Worm (Caenorhabditis elegans): ENCODE results near the gene F07E5.8.

The F07E5.8 gene

DNA sequence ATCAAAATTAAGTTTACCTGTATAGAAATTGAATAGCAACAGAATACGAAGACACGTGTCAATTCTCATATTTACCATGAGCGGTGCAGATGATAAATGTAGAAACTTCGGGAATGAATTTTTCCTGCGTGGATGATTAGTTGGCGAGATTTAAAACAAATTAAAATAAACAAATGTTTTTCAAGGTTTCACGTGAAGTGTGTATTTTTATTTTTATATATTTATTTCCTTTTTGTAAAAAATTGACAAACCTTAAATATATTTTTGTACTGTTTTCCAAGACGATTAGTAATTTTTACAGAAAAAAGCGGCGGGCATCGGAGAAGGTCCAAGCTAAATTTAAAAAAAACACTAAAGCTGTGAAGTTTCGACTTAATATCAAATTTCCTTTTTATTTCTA lies at the start of gene F07E5.8:
F07E5.8 (minus strand) TSS at position 101 of the 400 bp plus-strand sequence.
- TF ChIP-seq med-1 (GFP tag; optimal IDR thresholded peaks at IDR 0.05; ENCODE audit: insufficient read depth) = no peak
- TF ChIP-seq flt-1 (GFP tag; IDR thresholded peaks at IDR 0.05) = no peak
- no peak for TF ChIP-seq T22C8.4 (GFP tag; IDR thresholded peaks at IDR 0.05)
- TF ChIP-seq ztf-29 (GFP tag; IDR thresholded peaks at IDR 0.05) = no peak

DNA sequence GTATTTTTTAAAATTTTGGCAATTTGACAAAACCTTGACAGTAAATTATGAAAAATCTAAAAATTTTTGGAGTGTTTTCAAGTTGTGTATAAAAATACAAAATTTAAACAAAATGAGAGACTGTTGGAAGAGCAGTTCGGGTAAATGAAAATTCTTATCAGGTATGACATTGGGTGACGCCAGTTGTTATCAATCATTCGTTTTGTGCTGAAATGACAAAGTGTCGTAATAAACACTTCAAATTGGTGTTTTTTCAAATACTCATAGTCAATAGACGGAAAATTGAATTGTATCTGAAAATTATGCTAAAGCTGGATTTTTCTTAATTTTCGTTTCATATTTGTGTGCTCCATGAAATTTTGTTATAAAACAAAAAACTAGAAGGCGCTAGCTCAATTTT lies 47.3 kb upstream of the F07E5.8 start:
- TF ChIP-seq flt-1 (GFP tag; IDR thresholded peaks at IDR 0.05) = no peak
- no peak for TF ChIP-seq ztf-29 (GFP tag; IDR thresholded peaks at IDR 0.05)
- TF ChIP-seq ref-1 (GFP tag; conservative IDR thresholded peaks at IDR 0.05) = no peak
- TF ChIP-seq cog-1 (tag; optimal IDR thresholded peaks at IDR 0.05) = no peak
- TF ChIP-seq klf-2 (GFP tag; conservative IDR thresholded peaks at IDR 0.05) = no peak
- TF ChIP-seq T22C8.4 (GFP tag; IDR thresholded peaks at IDR 0.05) = no peak
- no peak for TF ChIP-seq med-1 (GFP tag; optimal IDR thresholded peaks at IDR 0.05; ENCODE audit: insufficient read depth)
- TF ChIP-seq ztf-23 (GFP tag; IDR thresholded peaks at IDR 0.05) = no peak
- TF ChIP-seq tab-1 (GFP tag; IDR thresholded peaks at IDR 0.05) = no peak

DNA sequence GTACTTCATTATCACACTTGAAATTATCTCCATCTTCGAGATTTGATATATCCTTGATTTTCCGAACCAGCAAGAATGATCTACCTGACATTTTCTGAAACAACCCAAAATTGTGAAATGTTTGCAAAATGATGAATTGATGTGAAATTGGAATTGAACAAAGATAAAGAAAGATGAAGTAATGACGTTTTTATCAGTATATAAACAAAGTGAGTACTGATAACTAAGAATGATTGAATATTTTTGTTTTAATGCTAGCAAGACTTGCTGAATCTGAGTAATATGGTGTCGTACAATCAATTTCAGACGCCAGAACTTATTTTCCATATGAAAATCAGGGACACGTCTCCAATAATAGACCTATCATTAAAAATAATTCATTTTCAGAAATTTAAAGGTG lies 46.7 kb upstream of the F07E5.8 start, which contains the start of gene math-37:
math-37 (minus strand) TSS at position 101 of the 400 bp plus-strand sequence.
- TF ChIP-seq cog-1 (tag; optimal IDR thresholded peaks at IDR 0.05) (no peak), T22C8.4 (GFP tag; IDR thresholded peaks at IDR 0.05) (no peak), klf-2 (GFP tag; conservative IDR thresholded peaks at IDR 0.05) (no peak), flt-1 (GFP tag; IDR thresholded peaks at IDR 0.05) (no peak), med-1 (GFP tag; optimal IDR thresholded peaks at IDR 0.05; ENCODE audit: insufficient read depth) (no peak), ztf-29 (GFP tag; IDR thresholded peaks at IDR 0.05) (no peak), ref-1 (GFP tag; conservative IDR thresholded peaks at IDR 0.05) (no peak), ztf-23 (GFP tag; IDR thresholded peaks at IDR 0.05) (no peak), tab-1 (GFP tag; IDR thresholded peaks at IDR 0.05) (no peak)

DNA sequence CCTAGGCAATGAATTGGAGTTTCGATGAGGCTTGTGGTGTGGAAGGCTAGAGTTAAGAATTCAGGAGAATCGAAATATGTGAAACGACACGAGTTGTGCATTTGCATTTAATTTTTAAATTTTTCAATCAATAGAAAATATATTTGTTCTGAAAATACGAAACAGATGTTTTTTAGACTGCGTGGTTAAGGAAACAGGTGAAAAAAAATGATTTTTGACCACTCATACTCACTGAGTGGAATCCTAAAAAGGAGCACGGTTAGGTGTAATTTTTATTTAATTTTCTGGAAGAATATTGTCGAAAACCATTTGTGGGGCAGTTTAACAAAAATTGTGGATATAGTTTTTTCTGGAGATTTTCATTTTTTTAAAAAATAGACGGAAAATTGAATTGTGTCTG lies 41.4 kb upstream of the F07E5.8 start, which contains the start of gene srh-195:
srh-195 (minus strand) TSS at position 101 of the 400 bp plus-strand sequence.
- TF ChIP-seq klf-2 (GFP tag; conservative IDR thresholded peaks at IDR 0.05) (no peak), T22C8.4 (GFP tag; IDR thresholded peaks at IDR 0.05) (no peak), cog-1 (tag; optimal IDR thresholded peaks at IDR 0.05) (no peak), ztf-29 (GFP tag; IDR thresholded peaks at IDR 0.05) (no peak), ztf-23 (GFP tag; IDR thresholded peaks at IDR 0.05) (no peak), tab-1 (GFP tag; IDR thresholded peaks at IDR 0.05) (no peak)

DNA sequence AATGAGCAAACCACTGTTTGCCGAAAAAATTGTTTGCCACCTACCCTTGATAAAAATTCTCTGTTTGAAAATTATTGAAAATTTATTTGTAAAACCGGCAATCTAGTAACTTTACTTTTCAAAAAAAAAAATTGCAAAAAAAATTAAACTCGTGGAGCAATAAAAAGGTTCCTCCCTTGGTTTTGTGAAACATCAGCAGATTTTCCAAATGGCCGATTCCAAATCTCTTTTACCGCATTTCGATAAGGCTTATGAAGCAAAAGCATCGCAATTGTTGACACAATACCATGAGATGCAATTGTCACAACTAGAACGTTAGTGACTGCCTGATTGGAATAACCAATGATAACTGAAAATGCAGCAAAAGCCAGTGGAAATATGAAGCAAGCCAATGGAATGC lies 39.1 kb upstream of the F07E5.8 start:
- TF ChIP-seq ref-1 (GFP tag; conservative IDR thresholded peaks at IDR 0.05) (no peak), tab-1 (GFP tag; IDR thresholded peaks at IDR 0.05) (no peak), ztf-29 (GFP tag; IDR thresholded peaks at IDR 0.05) (no peak), med-1 (GFP tag; optimal IDR thresholded peaks at IDR 0.05; ENCODE audit: insufficient read depth) (no peak), ztf-23 (GFP tag; IDR thresholded peaks at IDR 0.05) (no peak), klf-2 (GFP tag; conservative IDR thresholded peaks at IDR 0.05) (no peak), flt-1 (GFP tag; IDR thresholded peaks at IDR 0.05) (no peak), cog-1 (tag; optimal IDR thresholded peaks at IDR 0.05) (no peak), T22C8.4 (GFP tag; IDR thresholded peaks at IDR 0.05) (no peak)

DNA sequence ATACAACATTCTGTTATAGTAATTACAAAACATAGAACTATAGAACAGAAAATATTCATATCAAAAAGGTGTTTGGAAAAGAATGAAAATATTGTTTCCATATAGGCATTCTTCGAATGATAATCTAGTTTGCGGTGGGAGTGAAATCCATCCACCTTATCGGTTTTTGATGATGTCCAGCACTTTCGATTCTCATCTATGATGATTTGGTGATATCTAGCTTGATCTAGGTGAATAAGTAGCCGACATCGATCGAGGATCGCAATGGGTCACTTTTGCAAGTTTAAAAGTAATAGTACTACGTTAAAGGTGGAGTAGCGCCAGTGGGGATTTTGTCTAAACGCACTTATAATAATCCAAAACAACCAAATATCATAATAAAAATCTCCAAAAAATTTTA lies 37.5 kb upstream of the F07E5.8 start, which contains the start of gene R52.6:
R52.6 (minus strand) TSS at position 101 of the 400 bp plus-strand sequence.
- TF ChIP-seq flt-1 (GFP tag; IDR thresholded peaks at IDR 0.05) = no peak
- no peak for TF ChIP-seq ztf-29 (GFP tag; IDR thresholded peaks at IDR 0.05)
- no peak for TF ChIP-seq ztf-23 (GFP tag; IDR thresholded peaks at IDR 0.05)
- no peak for TF ChIP-seq T22C8.4 (GFP tag; IDR thresholded peaks at IDR 0.05)
- TF ChIP-seq med-1 (GFP tag; optimal IDR thresholded peaks at IDR 0.05; ENCODE audit: insufficient read depth) = no peak
- no peak for TF ChIP-seq klf-2 (GFP tag; conservative IDR thresholded peaks at IDR 0.05)
- no peak for TF ChIP-seq ref-1 (GFP tag; conservative IDR thresholded peaks at IDR 0.05)

DNA sequence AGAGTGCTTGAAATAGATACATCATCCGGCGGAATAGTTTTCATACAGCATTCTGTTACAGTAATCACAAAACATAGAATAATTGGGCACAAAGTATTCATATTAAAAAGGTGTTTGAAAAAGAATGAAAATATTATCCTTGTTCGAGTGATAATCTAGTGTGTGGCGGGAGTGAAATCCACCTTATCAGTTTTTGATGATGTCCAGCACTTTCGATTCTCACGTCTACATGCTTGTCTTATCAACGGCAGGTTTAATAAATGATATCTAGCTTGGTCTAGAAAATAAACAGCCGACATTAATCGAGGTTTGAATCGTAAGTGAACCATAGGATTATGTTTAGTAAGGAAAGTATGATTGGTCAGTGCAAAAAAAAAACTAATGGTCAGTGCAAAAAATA lies 34.5 kb upstream of the F07E5.8 start, which contains the start of gene R52.5:
R52.5 (minus strand) TSS at position 101 of the 400 bp plus-strand sequence.
- no peak for TF ChIP-seq med-1 (GFP tag; optimal IDR thresholded peaks at IDR 0.05; ENCODE audit: insufficient read depth)
- no peak for TF ChIP-seq ref-1 (GFP tag; conservative IDR thresholded peaks at IDR 0.05)

DNA sequence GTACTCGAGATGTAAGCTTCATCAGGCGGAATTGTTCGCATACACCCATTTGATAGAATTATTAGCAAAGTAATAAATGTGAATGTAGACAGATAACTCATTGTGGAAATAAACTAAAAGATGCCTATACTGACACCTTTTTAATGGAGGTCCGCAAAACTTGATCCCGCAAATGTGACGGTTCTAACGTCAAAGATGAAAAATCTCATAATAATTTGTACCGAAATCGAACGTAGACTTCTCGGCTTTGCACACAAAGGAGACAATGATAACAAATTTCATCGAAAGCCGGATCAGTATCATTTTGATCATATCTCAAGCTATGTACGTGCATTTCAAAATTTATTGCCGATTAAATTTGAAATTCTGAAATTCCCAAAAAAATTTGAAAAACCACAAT lies 32.9 kb upstream of the F07E5.8 start, which contains the start of gene R52.4:
R52.4 (minus strand) TSS at position 101 of the 400 bp plus-strand sequence.
- TF ChIP-seq klf-2 (GFP tag; conservative IDR thresholded peaks at IDR 0.05) = no peak
- no peak for TF ChIP-seq ref-1 (GFP tag; conservative IDR thresholded peaks at IDR 0.05)
- TF ChIP-seq ztf-29 (GFP tag; IDR thresholded peaks at IDR 0.05) = no peak
- no peak for TF ChIP-seq tab-1 (GFP tag; IDR thresholded peaks at IDR 0.05)
- no peak for TF ChIP-seq flt-1 (GFP tag; IDR thresholded peaks at IDR 0.05)
- TF ChIP-seq ztf-23 (GFP tag; IDR thresholded peaks at IDR 0.05) = no peak
- no peak for TF ChIP-seq med-1 (GFP tag; optimal IDR thresholded peaks at IDR 0.05; ENCODE audit: insufficient read depth)
- no peak for TF ChIP-seq T22C8.4 (GFP tag; IDR thresholded peaks at IDR 0.05)

DNA sequence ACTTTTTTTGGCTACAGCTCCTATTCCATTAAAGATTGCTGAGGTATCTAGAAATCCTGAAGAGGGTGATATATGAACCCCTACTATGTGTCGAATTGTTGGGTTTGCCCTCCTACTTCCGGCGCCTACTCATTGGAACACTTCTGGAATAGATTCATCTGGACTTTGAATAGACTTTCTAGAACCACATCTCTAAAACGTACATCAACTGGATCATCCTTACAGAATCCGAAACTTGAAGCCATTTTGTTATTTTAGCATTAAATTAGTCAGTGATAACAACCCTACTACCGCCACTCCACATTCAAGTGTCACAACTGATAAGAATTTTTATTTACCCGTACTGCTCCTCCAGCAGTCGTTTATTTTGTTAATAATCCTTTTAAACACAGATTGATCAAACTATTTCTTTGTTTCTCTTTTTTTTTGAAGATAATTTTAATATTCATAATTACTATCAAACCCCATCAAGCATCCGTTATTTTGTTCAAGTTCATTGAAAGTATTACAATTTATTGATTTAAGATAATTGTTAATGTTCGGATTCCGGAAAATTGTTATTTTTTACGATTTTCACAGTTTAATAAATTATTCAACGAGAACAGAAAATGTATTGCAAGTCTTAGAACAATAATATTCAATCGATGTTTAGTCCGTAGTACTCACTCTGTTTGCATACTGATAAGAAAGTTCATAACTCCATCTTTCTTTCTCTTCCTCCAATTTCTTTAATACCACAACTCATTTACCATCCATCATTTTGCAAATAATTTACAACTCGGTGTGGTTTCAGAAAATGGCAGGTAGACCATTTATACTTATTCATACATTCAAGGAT lies 23.9 kb upstream of the F07E5.8 start, which contains the start of gene math-42:
math-42 (plus strand) TSS at position 788 of the 838 bp plus-strand sequence.
- TF ChIP-seq ztf-23 (GFP tag; IDR thresholded peaks at IDR 0.05) = no peak
- no peak for TF ChIP-seq flt-1 (GFP tag; IDR thresholded peaks at IDR 0.05)
- TF ChIP-seq med-1 (GFP tag; optimal IDR thresholded peaks at IDR 0.05; ENCODE audit: insufficient read depth) = no peak
- TF ChIP-seq klf-2 (GFP tag; conservative IDR thresholded peaks at IDR 0.05) = no peak
- TF ChIP-seq ztf-29 (GFP tag; IDR thresholded peaks at IDR 0.05) = no peak
- TF ChIP-seq ref-1 (GFP tag; conservative IDR thresholded peaks at IDR 0.05) = no peak
- TF ChIP-seq tab-1 (GFP tag; IDR thresholded peaks at IDR 0.05) = no peak
- TF ChIP-seq cog-1 (tag; optimal IDR thresholded peaks at IDR 0.05) = no peak
- TF ChIP-seq T22C8.4 (GFP tag; IDR thresholded peaks at IDR 0.05) = no peak
